Worm (Caenorhabditis elegans): Measurements from ENCODE around the gene cux-7.

cux-7 gene

ce11 chrIII:7550979-7551378 lies 30.3 kb upstream of the cux-7 start:
- TF ChIP-seq ceh-90 (tag; optimal IDR thresholded peaks at IDR 0.05) (no peak), tlp-1 (tag; optimal IDR thresholded peaks at IDR 0.05) (no peak), lin-14 (GFP tag; optimal IDR thresholded peaks at IDR 0.05) (peak; percentile 7), rnt-1 (tag; optimal IDR thresholded peaks at IDR 0.05) (peak; percentile 25), nhr-85 (tag) (peak; percentile 69), lsy-2 (tag; optimal IDR thresholded peaks at IDR 0.05) (peak in 1 of 2 experiments; percentile 65), efl-1 (optimal IDR thresholded peaks at IDR 0.05) (no peak), efl-1 (GFP tag; optimal IDR thresholded peaks at IDR 0.05 in 1 of 2) (peak in 1 of 2 experiments; percentile 46)

DNA sequence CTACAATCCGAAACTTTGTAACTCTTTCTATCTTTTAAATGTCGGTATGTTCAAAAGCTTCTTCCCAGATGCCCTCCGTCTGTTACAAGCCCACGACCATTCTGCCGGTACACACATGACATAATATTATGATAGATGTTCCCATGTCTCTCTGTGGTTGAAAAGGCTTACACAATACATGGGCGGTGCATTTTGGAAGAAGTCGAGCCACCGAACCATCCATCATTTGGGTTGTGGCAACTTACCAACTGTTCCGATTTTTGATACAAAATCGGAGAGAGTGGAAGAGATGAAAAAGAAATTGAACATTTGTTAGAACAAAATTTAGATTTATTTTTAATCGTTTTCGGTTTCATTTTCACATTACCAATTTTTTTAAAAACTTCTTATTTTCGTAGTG lies 28.3 kb upstream of the cux-7 start:
- TF ChIP-seq aly-2 (tag; optimal IDR thresholded peaks at IDR 0.05) (no peak), nhr-71 (tag; optimal IDR thresholded peaks at IDR 0.05) (peak; percentile 30), ces-1 (GFP tag; optimal IDR thresholded peaks at IDR 0.05) (no peak), sox-4 (tag; optimal IDR thresholded peaks at IDR 0.05) (no peak), snpc-4 (tag; optimal IDR thresholded peaks at IDR 0.05) (no peak), lin-35 (GFP tag; optimal IDR thresholded peaks at IDR 0.05) (no peak), rnt-1 (tag; optimal IDR thresholded peaks at IDR 0.05) (peak; percentile 20), pag-3 (tag; optimal IDR thresholded peaks at IDR 0.05; ENCODE audit: borderline replicate concordance, insufficient read depth) (peak; percentile 52), lsy-2 (tag; optimal IDR thresholded peaks at IDR 0.05) (no peak), nhr-19 (GFP tag; conservative IDR thresholded peaks at IDR 0.05) (0 out of 2 replicates have a peak, but pooled peaks have one; percentile 9), C34B4.2 (tag; optimal IDR thresholded peaks at IDR 0.05) (no peak), efl-1 (optimal IDR thresholded peaks at IDR 0.05) (no peak), efl-1 (GFP tag; optimal IDR thresholded peaks at IDR 0.05 in 1 of 2) (no peak), lin-14 (GFP tag; optimal IDR thresholded peaks at IDR 0.05) (peak; percentile 75), hlh-4 (tag; optimal IDR thresholded peaks at IDR 0.05) (no peak), ceh-8 (GFP tag; optimal IDR thresholded peaks at IDR 0.05) (no peak)

DNA sequence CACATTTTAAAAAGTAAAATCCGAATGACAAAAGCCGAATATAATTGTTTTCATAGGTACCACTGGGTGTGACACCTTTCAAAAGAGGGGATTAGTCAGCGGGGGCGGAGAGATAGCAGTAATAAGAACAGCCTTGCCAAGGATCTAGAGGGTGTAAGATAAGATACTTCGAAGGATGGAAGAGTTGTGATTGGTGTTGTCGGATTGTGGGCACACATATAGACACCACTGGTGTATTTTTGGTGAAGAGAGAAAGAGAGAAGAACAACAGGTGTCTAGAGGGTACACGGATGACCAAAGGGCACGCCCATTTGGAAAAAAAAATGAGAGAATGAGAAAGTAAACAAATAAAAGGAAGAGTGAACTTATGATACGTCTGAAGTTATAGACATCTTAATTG lies 24.5 kb upstream of the cux-7 start:
- TF ChIP-seq elt-3 (tag; optimal IDR thresholded peaks at IDR 0.05) (no peak), dpl-1 (GFP tag; optimal IDR thresholded peaks at IDR 0.05) (no peak), nhr-76 (tag; optimal IDR thresholded peaks at IDR 0.05) (no peak), skn-1 (tag; optimal IDR thresholded peaks at IDR 0.05) (no peak), ztf-11 (tag; optimal IDR thresholded peaks at IDR 0.05) (no peak), pax-3 (tag; optimal IDR thresholded peaks at IDR 0.05) (no peak), jun-1 (tag; optimal IDR thresholded peaks at IDR 0.05) (no peak), zip-4 (GFP tag; optimal IDR thresholded peaks at IDR 0.05) (no peak), nhr-71 (tag; optimal IDR thresholded peaks at IDR 0.05) (peak; percentile 6), snu-23 (GFP tag; optimal IDR thresholded peaks at IDR 0.05) (peak; percentile 3), swsn-7 (tag; optimal IDR thresholded peaks at IDR 0.05) (no peak), fos-1 (tag; optimal IDR thresholded peaks at IDR 0.05) (no peak), rnt-1 (tag; optimal IDR thresholded peaks at IDR 0.05) (peak; percentile 47), lsy-2 (tag; optimal IDR thresholded peaks at IDR 0.05) (peak in 1 of 2 experiments; percentile 15), lin-14 (GFP tag; optimal IDR thresholded peaks at IDR 0.05) (peak; percentile 32), unc-62 (GFP tag; optimal IDR thresholded peaks at IDR 0.05) (no peak), mep-1 (tag; optimal IDR thresholded peaks at IDR 0.05) (no peak), nhr-85 (tag) (no peak)

ce11 chrIII:7544211-7544610 lies 23.6 kb upstream of the cux-7 start:
- TF ChIP-seq rnt-1 (tag; optimal IDR thresholded peaks at IDR 0.05): peak; percentile 50
- TF ChIP-seq F16B12.6 (tag; optimal IDR thresholded peaks at IDR 0.05): no peak
- TF ChIP-seq tlp-1 (tag; optimal IDR thresholded peaks at IDR 0.05): no peak
- no peak for TF ChIP-seq mef-2 (tag; optimal IDR thresholded peaks at IDR 0.05)
- TF ChIP-seq unc-86 (tag; optimal IDR thresholded peaks at IDR 0.05): no peak
- TF ChIP-seq aly-2 (tag; optimal IDR thresholded peaks at IDR 0.05): no peak
- peak; percentile 42 to 45 for TF ChIP-seq lsy-2 (tag; optimal IDR thresholded peaks at IDR 0.05)
- TF ChIP-seq hlh-4 (tag; optimal IDR thresholded peaks at IDR 0.05): no peak
- no peak for TF ChIP-seq fos-1 (tag; optimal IDR thresholded peaks at IDR 0.05)
- no peak for TF ChIP-seq lin-13 (GFP tag; optimal IDR thresholded peaks at IDR 0.05)
- no peak for TF ChIP-seq hlh-17 (GFP tag; optimal IDR thresholded peaks at IDR 0.05; ENCODE audit: borderline replicate concordance)
- TF ChIP-seq jun-1 (tag; optimal IDR thresholded peaks at IDR 0.05): no peak
- no peak for TF ChIP-seq ces-1 (GFP tag; optimal IDR thresholded peaks at IDR 0.05)
- no peak for TF ChIP-seq swsn-7 (tag; optimal IDR thresholded peaks at IDR 0.05)
- peak; percentile 27 for TF ChIP-seq C16A3.4 (tag; optimal IDR thresholded peaks at IDR 0.05)
- TF ChIP-seq ama-1 (optimal IDR thresholded peaks at IDR 0.05): no peak
- TF ChIP-seq nhr-77 (tag; optimal IDR thresholded peaks at IDR 0.05): no peak
- TF ChIP-seq unc-62 (GFP tag; optimal IDR thresholded peaks at IDR 0.05): no peak
- TF ChIP-seq zip-4 (GFP tag; optimal IDR thresholded peaks at IDR 0.05): no peak
- no peak for TF ChIP-seq nhr-47 (tag; optimal IDR thresholded peaks at IDR 0.05)
- TF ChIP-seq ztf-4 (tag; optimal IDR thresholded peaks at IDR 0.05): no peak
- TF ChIP-seq ceh-88 (GFP tag; IDR thresholded peaks at IDR 0.05): no peak
- no peak for TF ChIP-seq pqm-1 (tag; optimal IDR thresholded peaks at IDR 0.05)
- TF ChIP-seq irx-1 (tag; optimal IDR thresholded peaks at IDR 0.05): no peak
- TF ChIP-seq skn-1 (tag; optimal IDR thresholded peaks at IDR 0.05): no peak
- no peak for TF ChIP-seq ztf-11 (tag; optimal IDR thresholded peaks at IDR 0.05)
- TF ChIP-seq isw-1 (GFP tag; IDR thresholded peaks at IDR 0.05): no peak
